Fruit fly (Drosophila melanogaster) whole organism: ENCODE results near the gene CG13097.

Experiments
- CG8478 ChIP-seq: fragments of >200 bp; optimal IDR thresholded peaks from 2 replicates; lab custom pipeline; 2018; ENCODE audit warnings: inconsistent platforms
- Dll ChIP-seq: fragments of >200 bp; optimal IDR thresholded peaks from 2 replicates; lab custom pipeline; 2017
- EcR ChIP-seq, 2 experiments: fragments of >200 bp; optimal IDR thresholded peaks; 2 replicates each; lab custom pipeline; 2017; ENCODE audit warnings: missing biosample characterization in 2 of 2, missing genetic modification characterization in 2 of 2, missing genetic modification reagents in 2 of 2
- pan ChIP-seq: fragments of >200 bp; optimal IDR thresholded peaks from 2 replicates; lab custom pipeline; 2017
- psq ChIP-seq: fragments of >200 bp; optimal IDR thresholded peaks from 2 replicates; lab custom pipeline; 2017
- usp ChIP-seq: fragments of >200 bp; optimal IDR thresholded peaks from 2 replicates; lab custom pipeline; 2017; ENCODE audit warnings: missing biosample characterization, missing genetic modification characterization, mixed read lengths

Gene CG13097

DNA sequence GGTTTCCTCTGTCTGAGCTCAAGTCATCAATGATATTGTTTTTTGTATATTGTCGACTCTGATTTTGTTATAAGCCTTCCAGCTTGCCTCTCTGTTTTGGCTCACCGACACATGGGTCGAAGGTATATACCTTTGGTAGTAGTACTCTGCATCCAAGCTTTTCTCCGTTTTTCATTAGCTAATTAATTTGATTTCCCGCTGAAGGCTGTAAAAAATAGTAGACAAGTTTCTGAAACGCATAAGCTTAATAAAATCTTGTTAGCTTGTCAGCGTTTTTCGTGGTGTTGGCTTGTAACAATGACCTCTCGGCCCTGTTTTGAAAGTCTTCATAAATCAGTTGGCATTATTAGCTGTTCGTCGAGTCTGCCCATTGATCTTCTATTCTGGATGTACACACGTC, 33.8 kb downstream of the CG13097 start:
- TF ChIP-seq EcR (GFP tag; optimal IDR thresholded peaks at IDR 0.05; lab: Kevin White, UChicago) (no peak), usp (GFP tag; lab: Kevin White, UChicago) (no peak), psq (no peak), pan (no peak), CG8478 (lab: Kevin White, UChicago) (no peak), Dll (lab: Kevin White, UChicago) (no peak)

DNA sequence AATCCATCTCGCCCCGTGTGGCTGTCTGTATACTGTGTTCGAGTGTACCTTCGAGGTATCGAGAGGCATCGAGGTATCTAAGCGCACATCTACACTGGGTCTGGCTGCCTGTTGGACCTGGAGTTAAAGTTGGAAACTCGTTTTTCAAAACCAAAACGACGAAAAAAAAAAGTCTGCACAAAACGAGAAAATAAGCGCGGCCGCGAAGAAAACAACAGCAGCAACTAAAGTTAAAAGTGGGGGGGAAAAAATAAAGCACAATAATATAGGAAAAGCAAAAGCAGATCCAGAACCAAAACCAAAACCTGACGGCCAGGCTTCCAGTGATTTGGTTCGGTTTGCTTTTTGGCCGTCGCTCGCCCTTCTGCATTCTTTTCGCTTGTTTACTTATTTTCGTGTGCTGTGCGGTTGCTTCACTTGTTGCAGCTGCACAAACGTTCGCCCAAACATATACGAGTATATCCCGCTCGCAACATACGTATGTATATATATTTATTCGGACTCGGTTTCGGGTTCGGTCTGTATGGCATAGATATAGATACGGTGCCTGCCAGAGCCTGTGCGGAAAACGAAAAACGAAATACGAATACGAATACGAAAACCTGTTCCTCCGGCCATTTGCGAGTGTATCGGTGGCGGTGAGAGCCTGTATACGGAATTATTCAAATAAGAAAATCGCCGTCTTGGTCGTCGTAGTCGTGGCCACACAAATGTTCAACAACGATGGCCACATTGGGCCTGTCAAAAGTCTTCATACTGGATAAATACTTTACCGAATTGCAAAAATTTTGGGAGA, 35.6 kb downstream of the CG13097 start:
- TF ChIP-seq psq (no peak), pan (no peak), CG8478 (lab: Kevin White, UChicago) (no peak), EcR (GFP tag; optimal IDR thresholded peaks at IDR 0.05; lab: Kevin White, UChicago) (no peak), Dll (lab: Kevin White, UChicago) (no peak), usp (GFP tag; lab: Kevin White, UChicago) (no peak)

DNA sequence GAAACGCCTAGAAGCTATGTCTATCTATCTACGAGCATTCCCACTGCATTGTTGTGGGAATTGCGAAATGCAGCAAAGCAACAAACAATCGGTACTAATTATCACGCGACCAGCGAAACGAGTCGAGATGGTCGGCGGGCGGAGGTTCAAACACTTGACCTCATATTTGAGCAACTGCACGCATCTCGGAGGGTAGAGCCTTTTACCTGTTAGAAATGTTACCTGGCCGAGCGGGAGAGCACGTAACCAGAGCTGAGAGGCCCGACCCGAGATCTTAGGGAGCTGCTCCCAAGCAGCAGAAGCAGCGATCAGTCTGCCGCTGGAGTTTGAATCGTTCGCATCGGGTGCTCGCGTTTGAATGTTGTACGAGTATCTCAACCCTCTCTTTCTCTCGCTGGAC, 36.3 kb downstream of the CG13097 start:
- TF ChIP-seq pan (no peak), Dll (lab: Kevin White, UChicago) (peak; percentile 50), EcR (GFP tag; optimal IDR thresholded peaks at IDR 0.05; lab: Kevin White, UChicago) (no peak), psq (no peak), usp (GFP tag; lab: Kevin White, UChicago) (no peak)

DNA sequence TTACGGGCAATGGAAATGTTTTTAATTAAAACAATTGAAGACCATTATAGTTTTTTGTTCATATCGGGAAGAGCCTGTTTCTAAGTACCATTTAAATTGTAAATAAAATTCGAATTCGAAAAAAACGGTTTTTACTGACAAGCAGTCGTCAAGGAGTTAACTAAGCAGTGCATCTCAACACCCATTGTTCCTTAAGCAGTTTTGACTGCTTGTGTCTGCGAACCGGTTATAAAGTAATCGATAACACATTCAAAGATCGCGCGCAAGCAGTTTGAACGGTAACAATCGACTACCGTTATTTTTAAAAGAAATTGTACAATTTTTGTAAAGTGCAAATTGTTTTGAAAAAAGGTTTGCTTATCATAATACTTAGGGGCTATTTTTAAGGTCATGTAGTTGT, 36.7 kb downstream of the CG13097 start:
- no peak for TF ChIP-seq CG8478 (lab: Kevin White, UChicago)
- TF ChIP-seq pan: no peak
- no peak for TF ChIP-seq Dll (lab: Kevin White, UChicago)
- no peak for TF ChIP-seq psq
- no peak for TF ChIP-seq EcR (GFP tag; optimal IDR thresholded peaks at IDR 0.05; lab: Kevin White, UChicago)
- no peak for TF ChIP-seq usp (GFP tag; lab: Kevin White, UChicago)

DNA sequence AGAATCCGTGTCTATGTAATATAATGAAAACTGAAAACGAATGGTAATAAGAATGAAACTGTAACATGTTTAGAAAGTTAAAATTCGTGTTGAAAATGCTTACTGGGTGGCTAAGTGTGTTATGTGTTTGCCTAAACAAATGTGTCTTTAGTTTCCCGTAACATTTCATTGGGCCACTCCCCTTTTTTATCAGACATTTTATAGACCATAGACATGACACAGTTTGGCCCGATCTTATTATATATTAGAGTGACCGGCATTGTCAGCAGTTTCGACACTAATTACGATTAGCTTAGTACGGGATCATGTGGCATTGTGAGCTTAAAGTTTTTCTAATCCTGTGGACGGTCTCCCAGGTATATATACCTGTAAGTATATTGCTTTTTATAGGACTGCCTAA, 37.6 kb downstream of the CG13097 start, which contains the start of gene CheA29a:
TSS of gene CheA29a (plus strand) at position 301 of the 400 bp plus-strand sequence.
- no peak for TF ChIP-seq usp (GFP tag; lab: Kevin White, UChicago)
- TF ChIP-seq psq: no peak
- TF ChIP-seq EcR (GFP tag; optimal IDR thresholded peaks at IDR 0.05; lab: Kevin White, UChicago): no peak

DNA sequence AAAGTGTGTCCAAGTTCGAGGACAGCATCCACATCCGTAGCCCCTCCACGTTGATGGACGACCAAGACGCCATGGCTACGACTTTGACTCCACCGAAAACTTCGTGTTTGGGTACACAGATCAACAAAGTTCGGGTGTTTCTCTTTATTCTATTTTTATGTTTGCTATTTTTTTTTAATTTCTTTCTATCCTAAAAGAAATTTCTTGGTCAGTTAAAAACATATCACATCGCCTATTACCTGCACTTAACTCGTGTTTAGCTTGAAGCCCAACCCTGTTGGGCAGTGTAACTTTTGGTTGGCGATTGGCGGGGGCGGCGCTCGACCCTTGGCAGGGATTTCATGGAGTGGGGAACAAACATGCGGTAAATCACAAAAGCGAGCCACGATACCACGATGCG, 41.2 kb downstream of the CG13097 start:
- TF ChIP-seq psq (no peak), CG8478 (lab: Kevin White, UChicago) (no peak), Dll (lab: Kevin White, UChicago) (no peak), EcR (GFP tag; optimal IDR thresholded peaks at IDR 0.05; lab: Kevin White, UChicago) (no peak), pan (no peak), usp (GFP tag; lab: Kevin White, UChicago) (no peak)

DNA sequence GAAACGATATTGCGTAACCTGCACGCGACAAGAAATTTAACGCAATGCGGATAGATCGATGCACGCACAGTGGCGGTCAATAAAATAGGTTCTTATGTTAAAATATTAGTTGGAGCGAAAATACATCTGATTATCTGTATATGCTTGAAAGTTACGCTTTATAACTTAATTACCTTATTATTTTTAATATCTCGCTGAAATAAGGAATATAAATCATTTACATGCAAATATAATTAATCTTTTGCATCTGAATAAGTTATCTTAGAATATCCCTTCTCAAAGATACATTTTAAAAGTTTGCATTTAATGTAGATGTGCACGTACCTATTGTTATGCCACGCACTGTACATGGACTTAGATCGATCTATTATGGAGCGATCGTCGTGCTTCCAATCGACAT, 43.0 kb downstream of the CG13097 start:
- TF ChIP-seq Dll (lab: Kevin White, UChicago) (no peak), psq (no peak), CG8478 (lab: Kevin White, UChicago) (no peak), EcR (GFP tag; optimal IDR thresholded peaks at IDR 0.05; lab: Kevin White, UChicago) (no peak), pan (no peak), usp (GFP tag; lab: Kevin White, UChicago) (no peak)

DNA sequence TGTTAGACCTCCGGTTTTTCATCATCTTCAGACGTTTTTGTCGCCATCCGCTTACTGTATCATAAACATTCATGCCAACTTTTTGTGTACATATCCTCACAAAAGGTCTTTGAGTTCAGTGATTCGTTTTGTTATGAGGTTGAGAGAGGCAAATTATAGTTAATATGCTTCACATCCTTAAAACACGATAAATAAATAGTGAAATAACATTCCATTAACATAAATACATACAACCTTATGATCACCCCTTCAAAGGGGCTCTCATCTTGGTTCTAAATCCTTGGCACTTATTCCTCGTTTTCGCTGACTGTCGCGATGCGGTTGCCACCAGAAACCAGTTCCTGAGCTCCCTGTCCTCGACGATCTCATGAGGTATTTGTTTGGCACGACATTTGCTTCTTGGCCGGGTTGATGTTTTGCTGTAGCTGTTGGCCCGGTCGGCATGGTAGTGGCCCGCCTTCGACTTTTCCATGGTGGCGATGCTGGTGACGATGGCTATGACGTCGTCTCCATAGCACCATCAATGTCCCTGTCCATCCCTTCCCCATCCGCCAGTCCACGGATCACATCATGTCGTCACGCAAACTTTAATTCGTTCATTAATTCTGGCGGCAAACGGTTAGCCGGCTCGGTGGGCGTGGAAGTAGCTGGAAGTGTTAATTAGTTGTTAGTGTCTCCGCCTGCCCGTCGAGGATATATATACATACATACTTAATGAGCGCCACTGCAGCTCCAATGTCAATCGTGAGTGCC, 45.6 kb downstream of the CG13097 start:
- no peak for TF ChIP-seq Dll (lab: Kevin White, UChicago)
- no peak for TF ChIP-seq psq
- no peak for TF ChIP-seq usp (GFP tag; lab: Kevin White, UChicago)
- TF ChIP-seq pan: no peak
- no peak for TF ChIP-seq EcR (GFP tag; optimal IDR thresholded peaks at IDR 0.05; lab: Kevin White, UChicago)
- TF ChIP-seq CG8478 (lab: Kevin White, UChicago): no peak

DNA sequence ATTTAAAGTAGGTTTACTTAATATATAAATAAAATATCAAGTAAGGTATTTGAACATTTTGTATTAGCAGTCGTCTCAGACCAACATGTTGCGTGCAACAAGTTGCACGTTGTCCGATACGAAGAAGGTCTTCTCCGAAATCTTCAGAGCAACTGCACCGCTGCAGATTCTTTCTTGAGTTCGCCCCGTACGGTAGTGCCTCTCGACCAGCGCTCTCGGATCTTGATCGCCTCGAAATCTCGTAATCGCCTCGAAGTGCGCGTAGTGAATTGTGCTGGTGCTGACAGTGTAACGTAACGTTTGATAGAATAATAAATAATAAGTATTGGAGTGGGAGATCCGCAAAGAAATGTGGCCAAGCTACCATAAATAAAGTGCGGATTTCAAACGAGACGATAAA, 48.0 kb downstream of the CG13097 start, which contains the start of gene dachs:
TSS of gene dachs (plus strand) at position 175 of the 400 bp plus-strand sequence.
- no peak for TF ChIP-seq pan
- TF ChIP-seq Dll (lab: Kevin White, UChicago): no peak
- no peak for TF ChIP-seq EcR (GFP tag; optimal IDR thresholded peaks at IDR 0.05; lab: Kevin White, UChicago)
- no peak for TF ChIP-seq usp (GFP tag; lab: Kevin White, UChicago)
- TF ChIP-seq psq: no peak
- no peak for TF ChIP-seq CG8478 (lab: Kevin White, UChicago)

DNA sequence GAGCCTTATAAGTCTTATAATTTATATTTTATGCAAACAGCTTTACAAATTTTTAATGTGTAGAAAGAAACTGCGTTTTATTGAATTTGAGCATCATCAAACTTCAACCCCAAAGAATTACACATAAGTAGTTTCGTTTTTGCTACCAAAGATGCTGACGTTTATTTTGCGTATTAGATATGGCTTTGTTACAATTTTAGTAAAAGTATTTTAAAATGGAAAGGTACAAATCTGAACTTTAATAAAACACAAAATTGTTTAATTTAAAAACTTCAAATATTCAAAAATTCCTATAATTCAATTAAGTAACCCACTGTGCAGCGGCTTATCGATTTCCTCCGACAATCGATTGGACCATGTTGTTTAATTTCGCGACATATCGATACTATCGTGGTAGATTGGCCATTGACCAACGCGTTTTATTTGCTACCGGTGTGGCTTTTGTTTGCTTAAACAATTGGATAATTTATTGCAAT, 50.5 kb downstream of the CG13097 start, which contains the start of gene prg:
TSS of gene prg (plus strand) at position 382 of the 476 bp plus-strand sequence.
- TF ChIP-seq CG8478 (lab: Kevin White, UChicago) (no peak), usp (GFP tag; lab: Kevin White, UChicago) (no peak), EcR (GFP tag; optimal IDR thresholded peaks at IDR 0.05; lab: Kevin White, UChicago) (no peak), psq (no peak), Dll (lab: Kevin White, UChicago) (no peak), pan (no peak)

DNA sequence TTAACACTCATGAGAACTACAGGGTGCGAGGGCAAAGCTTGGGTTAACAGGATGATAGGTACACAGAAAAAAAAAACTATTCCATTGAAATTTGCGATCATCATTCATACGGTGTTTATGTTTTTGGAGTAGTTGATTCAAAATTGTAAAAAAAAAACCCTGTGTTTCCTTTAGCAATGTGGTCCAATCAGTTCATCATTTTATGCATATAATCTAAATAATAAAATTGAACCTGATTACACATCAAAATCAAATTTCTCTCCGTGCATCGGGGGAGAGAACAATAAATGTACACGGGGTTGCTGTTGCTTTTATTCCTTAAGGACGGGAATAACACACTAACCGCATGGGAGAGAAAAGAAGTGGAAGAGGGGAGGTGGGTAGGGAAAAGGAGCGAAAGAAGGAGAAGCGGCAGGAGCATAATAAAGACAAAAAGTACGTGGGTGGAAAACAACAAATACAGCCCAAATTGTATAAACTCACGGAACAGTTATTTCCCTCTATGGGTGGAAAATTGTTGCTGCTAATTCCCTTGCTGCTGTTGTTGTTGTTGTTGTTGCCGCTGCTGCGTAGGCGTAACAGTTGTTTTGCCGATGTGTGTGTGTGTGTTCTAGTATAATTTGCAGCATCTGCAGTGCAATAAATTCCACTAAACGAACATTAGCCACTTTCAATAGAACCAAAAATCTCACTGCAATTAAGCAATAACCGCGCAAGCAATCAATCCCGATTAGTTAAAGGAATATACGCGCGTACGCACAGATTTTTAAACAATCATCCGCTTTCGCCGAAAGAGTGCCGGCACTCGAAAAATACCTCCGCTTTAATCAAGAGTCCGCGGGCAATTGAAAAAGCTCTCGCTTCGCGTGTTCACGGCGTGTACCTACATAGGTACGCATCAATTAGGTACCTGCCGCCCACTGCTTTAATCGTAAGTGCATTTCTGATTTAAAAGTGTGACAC, 51.2 kb downstream of the CG13097 start, which contains the start of gene Agpat2:
TSS of gene Agpat2 (minus strand) at position 851 of the 963 bp plus-strand sequence.
- no peak for TF ChIP-seq psq
